Fruit fly (Drosophila melanogaster): ENCODE results near the gene Tim9a.
A peak's percentile ranks its signal among the peaks of the same experiment; 100 is the strongest.

Tim9a gene

DNA sequence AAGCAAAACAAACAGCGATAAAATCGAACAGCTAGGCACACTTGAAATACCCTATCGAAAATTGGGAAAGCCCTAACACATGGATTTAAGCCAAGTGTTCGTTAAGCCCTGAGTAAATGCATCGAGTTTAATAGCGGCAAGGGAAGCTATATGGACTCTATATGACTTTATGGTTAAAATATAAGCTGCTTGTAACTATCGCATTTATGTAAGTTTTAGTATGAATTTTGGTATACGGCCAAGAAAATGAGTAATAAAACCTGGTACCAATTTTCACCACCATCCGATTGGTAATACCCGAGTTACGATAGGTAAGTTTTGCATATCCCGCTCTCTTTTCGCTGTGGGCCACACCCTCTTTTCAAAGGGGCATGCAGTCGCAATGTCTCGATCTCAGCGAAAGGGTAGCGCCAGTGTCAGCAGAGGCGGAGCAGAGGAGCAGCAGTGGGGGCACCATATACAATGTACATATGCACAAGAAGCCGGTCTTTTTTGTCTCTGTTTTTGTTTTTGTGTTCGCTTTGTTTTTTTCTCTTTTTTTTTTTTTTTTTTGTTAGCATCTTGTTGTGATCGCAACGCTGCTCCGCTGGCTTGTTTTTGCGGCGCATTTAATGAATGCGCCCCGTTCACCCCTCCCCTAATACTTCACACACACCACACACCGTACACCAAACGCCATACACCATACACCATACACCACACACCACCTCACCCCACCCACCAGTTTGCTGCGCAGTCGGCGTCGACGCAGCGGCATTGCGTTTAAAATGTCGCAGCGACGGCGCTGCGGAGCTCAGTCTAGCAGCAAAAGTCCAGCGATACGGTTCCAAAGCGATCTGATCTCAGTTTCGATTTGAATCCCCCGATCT lies 19.2 kb downstream of the Tim9a start, which contains the start of gene GstT4 (continued):
- TF ChIP-seq CG3163 (GFP tag; optimal IDR thresholded peaks at IDR 0.05): peak; percentile 18
- TF ChIP-seq Side (GFP tag; optimal IDR thresholded peaks at IDR 0.05): peak; percentile 36
- TF ChIP-seq CG16813 (GFP tag; IDR thresholded peaks at IDR 0.05; ENCODE audit: partially characterized antibody): no peak
- TF ChIP-seq CG17829 (tag; optimal IDR thresholded peaks at IDR 0.05): no peak
- no peak for TF ChIP-seq CG12219 (GFP tag; optimal IDR thresholded peaks at IDR 0.05)
- TF ChIP-seq ind (GFP tag; optimal IDR thresholded peaks at IDR 0.05): peak; percentile 54
- TF ChIP-seq HmgD (GFP tag; optimal IDR thresholded peaks at IDR 0.05): peak; percentile 15
- TF ChIP-seq trem (tag; optimal IDR thresholded peaks at IDR 0.05): no peak
- peak; percentile 46; the same call in 1 of the 2 replicates for TF ChIP-seq chm (GFP tag; IDR thresholded peaks at IDR 0.05)
- peak; percentile 39 for TF ChIP-seq az2 (GFP tag; optimal IDR thresholded peaks at IDR 0.05)
- peak; percentile 3 for TF ChIP-seq Dek (tag; optimal IDR thresholded peaks at IDR 0.05)
- TF ChIP-seq Bteb2 (GFP tag; optimal IDR thresholded peaks at IDR 0.05): no peak
- peak; percentile 18 for TF ChIP-seq CG1792 (GFP tag; optimal IDR thresholded peaks at IDR 0.05)
- peak; percentile 49 for TF ChIP-seq ERR (GFP tag; optimal IDR thresholded peaks at IDR 0.05)
- no peak for TF ChIP-seq CG4282 (GFP tag; optimal IDR thresholded peaks at IDR 0.05)
- TF ChIP-seq CG13775 (GFP tag; optimal IDR thresholded peaks at IDR 0.05): peak; percentile 14
- TF ChIP-seq Dbx (GFP tag; IDR thresholded peaks at IDR 0.05): peak; percentile 72
- no peak for TF ChIP-seq CG10274 (GFP tag; optimal IDR thresholded peaks at IDR 0.05)
- peak; percentile 84 for TF ChIP-seq CG13624 (GFP tag; optimal IDR thresholded peaks at IDR 0.05)
- no peak for TF ChIP-seq CG10462 (GFP tag; optimal IDR thresholded peaks at IDR 0.05)
- TF ChIP-seq E2f2 (GFP tag; IDR thresholded peaks at IDR 0.05): peak; percentile 22; the same call in 1 of the 2 replicates
- TF ChIP-seq CG17912 (GFP tag; optimal IDR thresholded peaks at IDR 0.05): no peak
- no peak for TF ChIP-seq ato (GFP tag; IDR thresholded peaks at IDR 0.05; ENCODE audit: partially characterized antibody)
- peak; percentile 98 for TF ChIP-seq Drgx (GFP tag; IDR thresholded peaks at IDR 0.05)
- no peak for TF ChIP-seq CG33213 (GFP tag; optimal IDR thresholded peaks at IDR 0.05)
- 0 out of 2 replicates have a peak, but pooled peaks have one; percentile 35 for TF ChIP-seq ap (GFP tag; IDR thresholded peaks at IDR 0.05)
- TF ChIP-seq ro (GFP tag; IDR thresholded peaks at IDR 0.05): peak; percentile 45; the same call in 1 of the 2 replicates
- no peak for TF ChIP-seq peb (GFP tag; IDR thresholded peaks at IDR 0.05)
- TF ChIP-seq Adf1 (GFP tag; IDR thresholded peaks at IDR 0.05): peak; percentile 96
- TF ChIP-seq ranshi (GFP tag; IDR thresholded peaks at IDR 0.05): peak; percentile 59
- no peak for TF ChIP-seq CG8765 (GFP tag; IDR thresholded peaks at IDR 0.05)
- TF ChIP-seq ara (GFP tag; IDR thresholded peaks at IDR 0.05): no peak
- peak; percentile 40 for TF ChIP-seq jumu (GFP tag; optimal IDR thresholded peaks at IDR 0.05)
- TF ChIP-seq CG1602 (GFP tag; optimal IDR thresholded peaks at IDR 0.05): peak; percentile 42
- TF ChIP-seq CkIIα-i1 (GFP tag; IDR thresholded peaks at IDR 0.05): no peak
- TF ChIP-seq kni (GFP tag; optimal IDR thresholded peaks at IDR 0.05): no peak
- no peak for TF ChIP-seq D (optimal IDR thresholded peaks at IDR 0.05)
- peak; percentile 6 for TF ChIP-seq D (GFP tag; optimal IDR thresholded peaks at IDR 0.05)
- no peak for TF ChIP-seq Dref (GFP tag; IDR thresholded peaks at IDR 0.05)
- no peak for TF ChIP-seq Lhr (GFP tag; optimal IDR thresholded peaks at IDR 0.05)
- peak; percentile 83 for TF ChIP-seq sqz (GFP tag; optimal IDR thresholded peaks at IDR 0.05)
- peak; percentile 61; the same call in 1 of the 2 replicates for TF ChIP-seq CG16779 (GFP tag; IDR thresholded peaks at IDR 0.05)
- no peak for TF ChIP-seq CG5245 (GFP tag; optimal IDR thresholded peaks at IDR 0.05)
- no peak for TF ChIP-seq CG13894 (tag; optimal IDR thresholded peaks at IDR 0.05)
- TF ChIP-seq CG10979 (tag; optimal IDR thresholded peaks at IDR 0.05): peak; percentile 44
- no peak for TF ChIP-seq CG12299 (tag; optimal IDR thresholded peaks at IDR 0.05)
- TF ChIP-seq CG9727 (GFP tag; optimal IDR thresholded peaks at IDR 0.05): peak; percentile 38
- TF ChIP-seq HmgZ (tag; optimal IDR thresholded peaks at IDR 0.05): no peak
- TF ChIP-seq nerfin-2 (GFP tag; IDR thresholded peaks at IDR 0.05; ENCODE audit: partially characterized antibody): no peak
- peak; percentile 4 for TF ChIP-seq eyg (GFP tag; optimal IDR thresholded peaks at IDR 0.05)
